Worm (Caenorhabditis elegans): ENCODE results near the gene col-161.

The col-161 gene

ce11 chrV:13274615-13275014 is 43.2 kb downstream of the col-161 start:
- TF ChIP-seq W03F9.2 (tag; optimal IDR thresholded peaks at IDR 0.05) (no peak), dao-5 (tag; optimal IDR thresholded peaks at IDR 0.05) (no peak), him-1 (tag; optimal IDR thresholded peaks at IDR 0.05) (no peak)

- no peak for TF ChIP-seq dao-5 (tag; optimal IDR thresholded peaks at IDR 0.05)
Observed at ce11 chrV:13273302-13273701, 44.5 kb downstream of the col-161 start.

- no peak for TF ChIP-seq W03F9.2 (tag; optimal IDR thresholded peaks at IDR 0.05)
- TF ChIP-seq dao-5 (tag; optimal IDR thresholded peaks at IDR 0.05) = no peak
- TF ChIP-seq him-1 (tag; optimal IDR thresholded peaks at IDR 0.05) = no peak
Observed at ce11 chrV:13272275-13272674, 45.5 kb downstream of the col-161 start.

- no peak for TF ChIP-seq dao-5 (tag; optimal IDR thresholded peaks at IDR 0.05)
Observed at ce11 chrV:13269228-13269630, 48.6 kb downstream of the col-161 start.

- TF ChIP-seq W03F9.2 (tag; optimal IDR thresholded peaks at IDR 0.05) = no peak
- no peak for TF ChIP-seq him-1 (tag; optimal IDR thresholded peaks at IDR 0.05)
- no peak for TF ChIP-seq dao-5 (tag; optimal IDR thresholded peaks at IDR 0.05)
Observed at ce11 chrV:13268032-13268431, 49.8 kb downstream of the col-161 start.
